Worm (Caenorhabditis elegans): ENCODE results near the gene T25B9.8.

Gene T25B9.8

ce11 chrIV:10777600-10777999 is 9.6 kb upstream of the T25B9.8 start:
- TF ChIP-seq tab-1 (GFP tag; IDR thresholded peaks at IDR 0.05) (no peak), ztf-23 (GFP tag; IDR thresholded peaks at IDR 0.05) (no peak), ztf-29 (GFP tag; IDR thresholded peaks at IDR 0.05) (no peak), cog-1 (tag; optimal IDR thresholded peaks at IDR 0.05) (no peak), med-1 (GFP tag; optimal IDR thresholded peaks at IDR 0.05; ENCODE audit: insufficient read depth) (no peak)

- TF ChIP-seq flt-1 (GFP tag; IDR thresholded peaks at IDR 0.05) (no peak), tab-1 (GFP tag; IDR thresholded peaks at IDR 0.05) (no peak), med-1 (GFP tag; optimal IDR thresholded peaks at IDR 0.05; ENCODE audit: insufficient read depth) (no peak), T22C8.4 (GFP tag; IDR thresholded peaks at IDR 0.05) (no peak), cog-1 (tag; optimal IDR thresholded peaks at IDR 0.05) (no peak), ztf-23 (GFP tag; IDR thresholded peaks at IDR 0.05) (no peak), klf-2 (GFP tag; conservative IDR thresholded peaks at IDR 0.05) (no peak), ztf-29 (GFP tag; IDR thresholded peaks at IDR 0.05) (no peak), ref-1 (GFP tag; conservative IDR thresholded peaks at IDR 0.05) (no peak)
Observed at ce11 chrIV:10777076-10777475, 9.1 kb upstream of the T25B9.8 start.

ce11 chrIV:10773811-10774210 is 5.8 kb upstream of the T25B9.8 start, which contains the start of gene inpp-1:
Gene inpp-1, minus strand, starts transcription at chrIV:10773911.
- TF ChIP-seq med-1 (GFP tag; optimal IDR thresholded peaks at IDR 0.05; ENCODE audit: insufficient read depth) (no peak), ztf-29 (GFP tag; IDR thresholded peaks at IDR 0.05) (no peak), klf-2 (GFP tag; conservative IDR thresholded peaks at IDR 0.05) (no peak), flt-1 (GFP tag; IDR thresholded peaks at IDR 0.05) (no peak), T22C8.4 (GFP tag; IDR thresholded peaks at IDR 0.05) (no peak), tab-1 (GFP tag; IDR thresholded peaks at IDR 0.05) (no peak), cog-1 (tag; optimal IDR thresholded peaks at IDR 0.05) (no peak), ztf-23 (GFP tag; IDR thresholded peaks at IDR 0.05) (no peak), ref-1 (GFP tag; conservative IDR thresholded peaks at IDR 0.05) (no peak)

ce11 chrIV:10771296-10771695 is 3.3 kb upstream of the T25B9.8 start:
- no peak for TF ChIP-seq T22C8.4 (GFP tag; IDR thresholded peaks at IDR 0.05)
- TF ChIP-seq flt-1 (GFP tag; IDR thresholded peaks at IDR 0.05) = no peak
- no peak for TF ChIP-seq med-1 (GFP tag; optimal IDR thresholded peaks at IDR 0.05; ENCODE audit: insufficient read depth)
- no peak for TF ChIP-seq ref-1 (GFP tag; conservative IDR thresholded peaks at IDR 0.05)
- TF ChIP-seq tab-1 (GFP tag; IDR thresholded peaks at IDR 0.05) = no peak
- TF ChIP-seq klf-2 (GFP tag; conservative IDR thresholded peaks at IDR 0.05) = no peak
- TF ChIP-seq ztf-23 (GFP tag; IDR thresholded peaks at IDR 0.05) = no peak
- TF ChIP-seq cog-1 (tag; optimal IDR thresholded peaks at IDR 0.05) = no peak
- TF ChIP-seq ztf-29 (GFP tag; IDR thresholded peaks at IDR 0.05) = no peak

ce11 chrIV:10769353-10769752 is 1.4 kb upstream of the T25B9.8 start, which contains the start of gene T25B9.9:
Gene T25B9.9, plus strand, starts transcription at chrIV:10769653.
- TF ChIP-seq cog-1 (tag; optimal IDR thresholded peaks at IDR 0.05) = no peak
- no peak for TF ChIP-seq T22C8.4 (GFP tag; IDR thresholded peaks at IDR 0.05)
- TF ChIP-seq ref-1 (GFP tag; conservative IDR thresholded peaks at IDR 0.05) = no peak
- TF ChIP-seq med-1 (GFP tag; optimal IDR thresholded peaks at IDR 0.05; ENCODE audit: insufficient read depth) = no peak
- no peak for TF ChIP-seq flt-1 (GFP tag; IDR thresholded peaks at IDR 0.05)
- TF ChIP-seq klf-2 (GFP tag; conservative IDR thresholded peaks at IDR 0.05) = no peak
- no peak for TF ChIP-seq ztf-23 (GFP tag; IDR thresholded peaks at IDR 0.05)
- no peak for TF ChIP-seq ztf-29 (GFP tag; IDR thresholded peaks at IDR 0.05)
- TF ChIP-seq tab-1 (GFP tag; IDR thresholded peaks at IDR 0.05) = no peak

- no peak for TF ChIP-seq T22C8.4 (GFP tag; IDR thresholded peaks at IDR 0.05)
- TF ChIP-seq med-1 (GFP tag; optimal IDR thresholded peaks at IDR 0.05; ENCODE audit: insufficient read depth) = no peak
- TF ChIP-seq klf-2 (GFP tag; conservative IDR thresholded peaks at IDR 0.05) = no peak
Observed at ce11 chrIV:10766071-10766470, 1.9 kb downstream of the T25B9.8 start.

ce11 chrIV:10765053-10765452 is 2.9 kb downstream of the T25B9.8 start, which contains the start of gene T25B9.12:
Gene T25B9.12, plus strand, starts transcription at chrIV:10765353.
- no peak for TF ChIP-seq med-1 (GFP tag; optimal IDR thresholded peaks at IDR 0.05; ENCODE audit: insufficient read depth)
- no peak for TF ChIP-seq ref-1 (GFP tag; conservative IDR thresholded peaks at IDR 0.05)
- no peak for TF ChIP-seq cog-1 (tag; optimal IDR thresholded peaks at IDR 0.05)
- TF ChIP-seq ztf-29 (GFP tag; IDR thresholded peaks at IDR 0.05) = no peak
- no peak for TF ChIP-seq klf-2 (GFP tag; conservative IDR thresholded peaks at IDR 0.05)
- TF ChIP-seq flt-1 (GFP tag; IDR thresholded peaks at IDR 0.05) = no peak
- TF ChIP-seq tab-1 (GFP tag; IDR thresholded peaks at IDR 0.05) = no peak

- TF ChIP-seq ztf-29 (GFP tag; IDR thresholded peaks at IDR 0.05) = no peak
- no peak for TF ChIP-seq tab-1 (GFP tag; IDR thresholded peaks at IDR 0.05)
- no peak for TF ChIP-seq ztf-23 (GFP tag; IDR thresholded peaks at IDR 0.05)
- TF ChIP-seq ref-1 (GFP tag; conservative IDR thresholded peaks at IDR 0.05) = no peak
- no peak for TF ChIP-seq T22C8.4 (GFP tag; IDR thresholded peaks at IDR 0.05)
- no peak for TF ChIP-seq cog-1 (tag; optimal IDR thresholded peaks at IDR 0.05)
- no peak for TF ChIP-seq klf-2 (GFP tag; conservative IDR thresholded peaks at IDR 0.05)
- TF ChIP-seq med-1 (GFP tag; optimal IDR thresholded peaks at IDR 0.05; ENCODE audit: insufficient read depth) = no peak
- TF ChIP-seq flt-1 (GFP tag; IDR thresholded peaks at IDR 0.05) = no peak
Observed at ce11 chrIV:10764206-10764605, 3.8 kb downstream of the T25B9.8 start, which contains the start of gene T25B9.11. Gene T25B9.11, plus strand, starts transcription at chrIV:10764506.

ce11 chrIV:10761344-10761743 is 6.7 kb downstream of the T25B9.8 start, which contains the start of gene ugt-54:
Gene ugt-54, plus strand, starts transcription at chrIV:10761698.
- TF ChIP-seq ztf-29 (GFP tag; IDR thresholded peaks at IDR 0.05) = no peak
- TF ChIP-seq T22C8.4 (GFP tag; IDR thresholded peaks at IDR 0.05) = no peak
- TF ChIP-seq med-1 (GFP tag; optimal IDR thresholded peaks at IDR 0.05; ENCODE audit: insufficient read depth) = no peak
- no peak for TF ChIP-seq klf-2 (GFP tag; conservative IDR thresholded peaks at IDR 0.05)
- no peak for TF ChIP-seq ref-1 (GFP tag; conservative IDR thresholded peaks at IDR 0.05)
- no peak for TF ChIP-seq tab-1 (GFP tag; IDR thresholded peaks at IDR 0.05)
- no peak for TF ChIP-seq flt-1 (GFP tag; IDR thresholded peaks at IDR 0.05)
- TF ChIP-seq cog-1 (tag; optimal IDR thresholded peaks at IDR 0.05) = no peak
- no peak for TF ChIP-seq ztf-23 (GFP tag; IDR thresholded peaks at IDR 0.05)

- TF ChIP-seq ztf-29 (GFP tag; IDR thresholded peaks at IDR 0.05) = no peak
- TF ChIP-seq med-1 (GFP tag; optimal IDR thresholded peaks at IDR 0.05; ENCODE audit: insufficient read depth) = no peak
- TF ChIP-seq T22C8.4 (GFP tag; IDR thresholded peaks at IDR 0.05) = no peak
- no peak for TF ChIP-seq tab-1 (GFP tag; IDR thresholded peaks at IDR 0.05)
- no peak for TF ChIP-seq flt-1 (GFP tag; IDR thresholded peaks at IDR 0.05)
- no peak for TF ChIP-seq klf-2 (GFP tag; conservative IDR thresholded peaks at IDR 0.05)
- no peak for TF ChIP-seq cog-1 (tag; optimal IDR thresholded peaks at IDR 0.05)
- no peak for TF ChIP-seq ref-1 (GFP tag; conservative IDR thresholded peaks at IDR 0.05)
- TF ChIP-seq ztf-23 (GFP tag; IDR thresholded peaks at IDR 0.05) = no peak
Observed at ce11 chrIV:10757616-10758193, 10.3 kb downstream of the T25B9.8 start, which contains the start of the genes T25B9.4 and T25B9.6. Gene T25B9.4, minus strand, starts transcription at chrIV:10757716. Gene T25B9.6, plus strand, starts transcription at chrIV:10758143.
